Fruit fly (Drosophila melanogaster): Measurements from ENCODE around the gene mys.

Gene mys

DNA sequence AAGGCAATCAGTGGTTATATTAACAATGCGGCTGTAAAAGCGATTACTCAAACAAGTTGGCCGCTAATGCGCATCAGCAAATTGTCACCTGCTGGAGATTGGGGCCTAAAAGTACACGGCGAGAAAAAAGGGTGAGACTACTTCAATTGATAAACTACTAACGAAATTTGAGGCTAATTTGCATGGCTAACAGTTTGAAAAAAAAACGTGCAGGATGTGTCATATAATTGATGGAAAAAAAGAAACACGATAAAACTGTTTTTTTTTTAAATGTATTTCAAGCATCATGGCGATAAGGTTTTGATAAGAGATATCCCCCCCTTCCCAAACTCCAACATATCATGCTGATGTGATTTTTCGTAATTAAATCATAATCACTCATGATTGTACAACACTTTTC is 51.3 kb downstream of the mys start (continued):
- TF ChIP-seq sens (GFP tag) (peak; percentile 47), dmrt11E (tag; optimal IDR thresholded peaks at IDR 0.05) (no peak), CG6854 (GFP tag; optimal IDR thresholded peaks at IDR 0.05) (no peak), E2f1 (GFP tag; IDR thresholded peaks at IDR 0.05) (no peak), jigr1 (GFP tag; IDR thresholded peaks at IDR 0.05) (0 out of 3 replicates have a peak, but pooled peaks have one; percentile 16), CG7963 (GFP tag; IDR thresholded peaks at IDR 0.05; ENCODE audit: partially characterized antibody) (no peak), CG17361 (GFP tag; IDR thresholded peaks at IDR 0.05) (no peak), CG15269 (tag; optimal IDR thresholded peaks at IDR 0.05) (peak; percentile 45), Dref (GFP tag; IDR thresholded peaks at IDR 0.05) (no peak), Hmr (GFP tag; optimal IDR thresholded peaks at IDR 0.05) (peak; percentile 69), al (GFP tag; IDR thresholded peaks at IDR 0.05) (peak; percentile 47), corto (GFP tag; optimal IDR thresholded peaks at IDR 0.05) (no peak), CG9797 (GFP tag; optimal IDR thresholded peaks at IDR 0.05) (no peak), CG11398 (GFP tag; optimal IDR thresholded peaks at IDR 0.05) (no peak), lmd (GFP tag; IDR thresholded peaks at IDR 0.05) (peak; percentile 36; the same call in 1 of the 2 replicates), CTCF (GFP tag; optimal IDR thresholded peaks at IDR 0.05) (no peak), CG15601 (tag; optimal IDR thresholded peaks at IDR 0.05) (no peak), CG7928 (GFP tag; optimal IDR thresholded peaks at IDR 0.05) (no peak), Dll (GFP tag; IDR thresholded peaks at IDR 0.05; ENCODE audit: partially characterized antibody) (no peak), gsb-n (tag; optimal IDR thresholded peaks at IDR 0.05) (no peak), CG31224 (GFP tag; IDR thresholded peaks at IDR 0.05) (no peak), odd (GFP tag; optimal IDR thresholded peaks at IDR 0.05) (no peak), Hsf (GFP tag; optimal IDR thresholded peaks at IDR 0.05) (peak; percentile 1), CG4424 (GFP tag; optimal IDR thresholded peaks at IDR 0.05) (no peak), CG2875 (GFP tag; optimal IDR thresholded peaks at IDR 0.05) (no peak), HLH3B (GFP tag; IDR thresholded peaks at IDR 0.05) (no peak), zen2 (GFP tag; IDR thresholded peaks at IDR 0.05; ENCODE audit: partially characterized antibody) (no peak), CG7271 (tag; optimal IDR thresholded peaks at IDR 0.05) (no peak), gro (GFP tag; optimal IDR thresholded peaks at IDR 0.05) (peak; percentile 31), CG9876 (GFP tag; optimal IDR thresholded peaks at IDR 0.05) (no peak), CG5953 (GFP tag; IDR thresholded peaks at IDR 0.05) (no peak), fru (optimal IDR thresholded peaks at IDR 0.05) (no peak), chm (GFP tag; IDR thresholded peaks at IDR 0.05) (no peak), CG17359 (tag; optimal IDR thresholded peaks at IDR 0.05) (peak; percentile 6), Opbp (GFP tag; IDR thresholded peaks at IDR 0.05; ENCODE audit: partially characterized antibody) (no peak), p53 (GFP tag; optimal IDR thresholded peaks at IDR 0.05) (no peak), CG7745 (tag; optimal IDR thresholded peaks at IDR 0.05) (no peak), Doc2 (GFP tag; IDR thresholded peaks at IDR 0.05) (no peak), Chrac-16 (GFP tag; optimal IDR thresholded peaks at IDR 0.05) (no peak), CG18476 (GFP tag; optimal IDR thresholded peaks at IDR 0.05) (no peak), Hmx (GFP tag; optimal IDR thresholded peaks at IDR 0.05) (no peak), tna (GFP tag; IDR thresholded peaks at IDR 0.05; ENCODE audit: partially characterized antibody) (no peak), Hand (GFP tag; optimal IDR thresholded peaks at IDR 0.05) (no peak), CG1602 (GFP tag; optimal IDR thresholded peaks at IDR 0.05) (no peak), CG34422 (GFP tag; IDR thresholded peaks at IDR 0.05) (no peak), ken (GFP tag; IDR thresholded peaks at IDR 0.05) (no peak), CG31441 (GFP tag; IDR thresholded peaks at IDR 0.05) (no peak), en (GFP tag; optimal IDR thresholded peaks at IDR 0.05) (no peak), repo (GFP tag; optimal IDR thresholded peaks at IDR 0.05) (no peak), CG16863 (GFP tag; optimal IDR thresholded peaks at IDR 0.05) (no peak), Blimp-1 (GFP tag; optimal IDR thresholded peaks at IDR 0.05) (no peak), CG7372 (GFP tag; IDR thresholded peaks at IDR 0.05) (no peak), Dip3 (GFP tag; optimal IDR thresholded peaks at IDR 0.05) (peak; percentile 2)
